Fruit fly (Drosophila melanogaster): ENCODE measurements around the gene CG42249.

- TF ChIP-seq Mnt (GFP tag; optimal IDR thresholded peaks at IDR 0.05) (peak; percentile 44), toe (GFP tag; optimal IDR thresholded peaks at IDR 0.05) (no peak)
These were observed 58.6 kb downstream of the CG42249 start for dm6 chrX:11154511-11155197.
